Worm (Caenorhabditis elegans) whole organism, mixed stage, embryonic: ENCODE measurements around the gene F32A11.1.
A peak's percentile ranks its signal among the peaks of the same experiment; 100 is the strongest.

Experiments used
- M03D4.4 ChIP-seq: sonication (generic microtip); optimal IDR thresholded peaks from 2 replicates; lab custom pipeline; 2017; ENCODE audit warnings: mild to moderate bottlenecking, missing genetic modification characterization, missing compliant biosample characterization
- bed-3 ChIP-seq: fragments of 200-800 bp; sonication (Bioruptor generic); optimal IDR thresholded peaks from 3 replicates; lab custom pipeline; 2018; ENCODE audit warnings: mild to moderate bottlenecking, missing genetic modification characterization, moderate library complexity, missing compliant biosample characterization
- blmp-1 ChIP-seq: fragments of 150-350 bp; optimal IDR thresholded peaks from 2 replicates; lab custom pipeline; 2014; ENCODE audit warnings: missing biosample characterization, missing genetic modification characterization
- ceh-39 ChIP-seq: fragments of 150-350 bp; optimal IDR thresholded peaks from 2 replicates; lab custom pipeline; 2014; ENCODE audit warnings: missing biosample characterization, missing genetic modification characterization
- ceh-43 ChIP-seq: fragments of 200-800 bp; sonication (Bioruptor generic); optimal IDR thresholded peaks from 2 replicates; lab custom pipeline; 2018; ENCODE audit warnings: mild to moderate bottlenecking, missing genetic modification characterization, moderate library complexity, missing compliant biosample characterization
- ceh-83 ChIP-seq: fragments of 200-800 bp; sonication (Bioruptor generic); optimal IDR thresholded peaks from 2 replicates; lab custom pipeline; 2018; ENCODE audit warnings: mild to moderate bottlenecking, missing genetic modification characterization, missing compliant biosample characterization
- ces-1 ChIP-seq: fragments of 150-350 bp; optimal IDR thresholded peaks from 2 replicates; lab custom pipeline; 2014; ENCODE audit warnings: missing biosample characterization, missing genetic modification reagents, missing genetic modification characterization
- cnd-1 ChIP-seq: fragments of 200-800 bp; sonication (Bioruptor generic); optimal IDR thresholded peaks from 2 replicates; lab custom pipeline; 2018; ENCODE audit warnings: mild to moderate bottlenecking, missing genetic modification characterization, missing compliant biosample characterization
- drap-1 ChIP-seq: fragments of 200-800 bp; sonication (Bioruptor generic); optimal IDR thresholded peaks from 3 replicates; lab custom pipeline; 2018; ENCODE audit warnings: mild to moderate bottlenecking, missing genetic modification characterization, missing compliant biosample characterization
- elt-1 ChIP-seq: sonication (generic microtip); optimal IDR thresholded peaks from 2 replicates; lab custom pipeline; 2017; ENCODE audit warnings: missing genetic modification characterization, mild to moderate bottlenecking, missing compliant biosample characterization, antibody characterized with exemption, moderate library complexity, borderline replicate concordance; ENCODE audit not compliant: insufficient read depth
- elt-3 ChIP-seq: fragments of 150-350 bp; optimal IDR thresholded peaks from 2 replicates; lab custom pipeline; 2014; ENCODE audit warnings: missing biosample characterization, missing genetic modification characterization
- flh-1 ChIP-seq: fragments of 200-800 bp; sonication (Bioruptor generic); optimal IDR thresholded peaks from 2 replicates; lab custom pipeline; 2018; ENCODE audit warnings: mild to moderate bottlenecking, missing genetic modification characterization, moderate library complexity, missing compliant biosample characterization
- hlh-1 ChIP-seq: fragments of 150-350 bp; optimal IDR thresholded peaks from 2 replicates; lab custom pipeline; 2014; ENCODE audit warnings: missing biosample characterization, missing genetic modification reagents, missing genetic modification characterization
- lin-13 ChIP-seq: fragments of 150-350 bp; optimal IDR thresholded peaks from 2 replicates; lab custom pipeline; 2014; ENCODE audit warnings: missing biosample characterization, missing genetic modification characterization
- lin-32 ChIP-seq: fragments of 200-800 bp; sonication (Bioruptor generic); optimal IDR thresholded peaks from 2 replicates; lab custom pipeline; 2018; ENCODE audit warnings: mild to moderate bottlenecking, missing genetic modification characterization, missing compliant biosample characterization
- lsy-2 ChIP-seq: fragments of 150-350 bp; optimal IDR thresholded peaks from 2 replicates; lab custom pipeline; 2014; ENCODE audit warnings: missing biosample characterization, missing genetic modification characterization
- mab-5 ChIP-seq: fragments of 150-350 bp; optimal IDR thresholded peaks from 2 replicates; lab custom pipeline; 2014; ENCODE audit warnings: missing biosample characterization, missing genetic modification characterization
- mep-1 ChIP-seq: fragments of 150-350 bp; optimal IDR thresholded peaks from 2 replicates; lab custom pipeline; 2017; ENCODE audit warnings: missing biosample characterization, missing genetic modification reagents, missing genetic modification characterization, inconsistent platforms
- mls-2 ChIP-seq: sonication (generic microtip); optimal IDR thresholded peaks from 2 replicates; lab custom pipeline; 2016; ENCODE audit warnings: mild to moderate bottlenecking, missing genetic modification characterization, moderate library complexity, missing compliant biosample characterization
- nhr-12 ChIP-seq: fragments of 150-350 bp; optimal IDR thresholded peaks from 2 replicates; lab custom pipeline; 2014; ENCODE audit warnings: missing biosample characterization, missing genetic modification characterization
- nhr-2 ChIP-seq: fragments of 150-350 bp; optimal IDR thresholded peaks from 2 replicates; lab custom pipeline; 2014; ENCODE audit warnings: missing biosample characterization, missing genetic modification characterization
- nhr-237 ChIP-seq: fragments of 150-350 bp; optimal IDR thresholded peaks from 2 replicates; lab custom pipeline; 2014; ENCODE audit warnings: missing biosample characterization, missing genetic modification characterization
- nhr-28 ChIP-seq: fragments of 150-350 bp; optimal IDR thresholded peaks from 2 replicates; lab custom pipeline; 2014; ENCODE audit warnings: missing biosample characterization, missing genetic modification characterization
- nhr-76 ChIP-seq: sonication (generic microtip); optimal IDR thresholded peaks from 2 replicates; lab custom pipeline; 2017; ENCODE audit warnings: missing biosample characterization, missing genetic modification characterization
- pha-4 ChIP-seq: fragments of 150-350 bp; optimal IDR thresholded peaks from 2 replicates; lab custom pipeline; 2018; ENCODE audit warnings: missing biosample characterization, missing genetic modification reagents, missing genetic modification characterization
- sem-2 ChIP-seq: fragments of 200-800 bp; sonication (Bioruptor generic); optimal IDR thresholded peaks from 2 replicates; lab custom pipeline; 2018; ENCODE audit warnings: mild to moderate bottlenecking, missing genetic modification characterization, missing compliant biosample characterization
- snpc-4 ChIP-seq: fragments of 150-350 bp; optimal IDR thresholded peaks from 2 replicates; lab custom pipeline; 2014; ENCODE audit warnings: missing biosample characterization, missing genetic modification characterization
- sptf-1 ChIP-seq: sonication (generic microtip); optimal IDR thresholded peaks from 2 replicates; lab custom pipeline; 2017; ENCODE audit warnings: mild to moderate bottlenecking, missing genetic modification characterization, moderate library complexity, missing compliant biosample characterization
- tbx-8 ChIP-seq: fragments of 200-800 bp; sonication (Bioruptor generic); optimal IDR thresholded peaks from 2 replicates; lab custom pipeline; 2018; ENCODE audit warnings: mild to moderate bottlenecking, missing genetic modification characterization, moderate library complexity, missing compliant biosample characterization
- unc-120 ChIP-seq: sonication (generic microtip); optimal IDR thresholded peaks from 2 replicates; lab custom pipeline; 2017; ENCODE audit warnings: missing genetic modification characterization, missing compliant biosample characterization; ENCODE audit not compliant: poor library complexity, severe bottlenecking
- unc-39 ChIP-seq: fragments of 150-350 bp; optimal IDR thresholded peaks from 2 replicates; lab custom pipeline; 2014; ENCODE audit warnings: missing biosample characterization, missing genetic modification characterization
- unc-62 ChIP-seq: fragments of 150-350 bp; optimal IDR thresholded peaks from 2 replicates; lab custom pipeline; 2014; ENCODE audit warnings: missing biosample characterization, missing genetic modification reagents, missing genetic modification characterization
- zip-8 ChIP-seq: fragments of 150-350 bp; optimal IDR thresholded peaks from 2 replicates; lab custom pipeline; 2014; ENCODE audit warnings: missing biosample characterization, missing genetic modification characterization
- ztf-11 ChIP-seq: fragments of 150-350 bp; optimal IDR thresholded peaks from 2 replicates; lab custom pipeline; 2014; ENCODE audit warnings: missing biosample characterization, missing genetic modification characterization

F32A11.1 gene

ce11 chrII:13195163-13195562, 38.0 kb downstream of the F32A11.1 start, which contains the start of gene lec-1:
Gene lec-1, plus strand, starts transcription at chrII:13195549.
- TF ChIP-seq ces-1 (peak; percentile 76), snpc-4 (tag; lab: Kevin White, UChicago) (no peak), nhr-28 (tag; lab: Kevin White, UChicago) (no peak), ztf-11 (tag; lab: Kevin White, UChicago) (no peak), hlh-1 (tag; lab: Kevin White, UChicago) (peak; percentile 69), nhr-2 (no peak), ceh-43 (no peak), lsy-2 (tag; lab: Kevin White, UChicago) (no peak), pha-4 (tag; lab: Kevin White, UChicago) (peak; percentile 96), nhr-12 (tag; lab: Kevin White, UChicago) (no peak), sptf-1 (no peak), nhr-76 (no peak), elt-1 (tag; lab: Kevin White, UChicago) (no peak), bed-3 (no peak), drap-1 (GFP tag; lab: Kevin White, UChicago) (no peak), elt-3 (tag; lab: Kevin White, UChicago) (no peak), lin-32 (no peak), M03D4.4 (tag; lab: Kevin White, UChicago) (no peak), ceh-83 (GFP tag; lab: Kevin White, UChicago) (no peak), flh-1 (GFP tag; lab: Kevin White, UChicago) (no peak), unc-120 (tag; lab: Kevin White, UChicago) (peak; percentile 68), sem-2 (GFP tag; lab: Kevin White, UChicago) (no peak), cnd-1 (no peak), mls-2 (tag; lab: Kevin White, UChicago) (no peak), mab-5 (tag; lab: Kevin White, UChicago) (no peak), nhr-237 (peak; percentile 36), unc-39 (tag; lab: Kevin White, UChicago) (no peak), lin-13 (tag; lab: Kevin White, UChicago) (no peak), blmp-1 (tag; lab: Kevin White, UChicago) (no peak), zip-8 (tag; lab: Kevin White, UChicago) (no peak), unc-62 (GFP tag; lab: Kevin White, UChicago) (peak; percentile 89), tbx-8 (no peak), mep-1 (tag; lab: Kevin White, UChicago) (peak; percentile 50), ceh-39 (no peak)

- TF ChIP-seq nhr-76 (no peak), pha-4 (tag; lab: Kevin White, UChicago) (no peak), cnd-1 (no peak), hlh-1 (tag; lab: Kevin White, UChicago) (no peak), bed-3 (no peak), nhr-237 (no peak), tbx-8 (no peak), mep-1 (tag; lab: Kevin White, UChicago) (no peak)
Observed at ce11 chrII:13195706-13196417, 38.7 kb downstream of the F32A11.1 start.

- TF ChIP-seq ces-1, result peak; percentile 9
- no peak for TF ChIP-seq mab-5 (tag; lab: Kevin White, UChicago)
- TF ChIP-seq pha-4 (tag; lab: Kevin White, UChicago), result peak; percentile 51
- no peak for TF ChIP-seq elt-1 (tag; lab: Kevin White, UChicago)
Observed at ce11 chrII:13196689-13197280, 39.7 kb downstream of the F32A11.1 start.

ce11 chrII:13198845-13199244, 41.7 kb downstream of the F32A11.1 start:
- no peak for TF ChIP-seq nhr-28 (tag; lab: Kevin White, UChicago)
- no peak for TF ChIP-seq ztf-11 (tag; lab: Kevin White, UChicago)
- no peak for TF ChIP-seq ceh-43
- TF ChIP-seq nhr-12 (tag; lab: Kevin White, UChicago), result no peak
- no peak for TF ChIP-seq unc-62 (GFP tag; lab: Kevin White, UChicago)
- TF ChIP-seq cnd-1, result no peak
- TF ChIP-seq elt-1 (tag; lab: Kevin White, UChicago), result no peak
